Worm (Caenorhabditis elegans) whole organism, L4 larva: Measurements from ENCODE around the gene C37H5.5.

ENCODE experiments used
- D1046.2 ChIP-seq: fragments of 200-800 bp; sonication (Bioruptor generic); IDR thresholded peaks from 2 replicates; pipeline ENCODE4 v1.3.6; 2022; ENCODE audit warnings: missing genetic modification characterization, missing compliant biosample characterization
- F26F4.8 ChIP-seq: fragments of 200-800 bp; sonication (Bioruptor generic); conservative IDR thresholded peaks from 2 replicates; pipeline ENCODE4 v1.3.6; 2022; ENCODE audit warnings: missing genetic modification characterization, missing compliant biosample characterization
- F49E8.2 ChIP-seq: sonication (generic microtip); optimal IDR thresholded peaks from 2 replicates; lab custom pipeline; 2016; ENCODE audit warnings: missing compliant biosample characterization, mild to moderate bottlenecking, missing genetic modification characterization, borderline replicate concordance
- R02D3.7 ChIP-seq: fragments of 150-350 bp; sonication (generic microtip); optimal IDR thresholded peaks from 3 replicates; lab custom pipeline; 2014; ENCODE audit warnings: missing biosample characterization, missing genetic modification characterization
- Y105C5A.15 ChIP-seq: fragments of 200-800 bp; sonication (Bioruptor generic); IDR thresholded peaks from 2 replicates; pipeline ENCODE4 v1.3.6; 2022; ENCODE audit warnings: missing genetic modification characterization, missing compliant biosample characterization
- Y48G9A.11 ChIP-seq: fragments of 200-800 bp; sonication (Bioruptor generic); IDR thresholded peaks from 2 replicates; pipeline ENCODE4 v1.3.6; 2022; ENCODE audit warnings: missing genetic modification reagents, missing genetic modification characterization, missing compliant biosample characterization
- Y5F2A.4 ChIP-seq: fragments of 200-800 bp; sonication (Bioruptor generic); optimal IDR thresholded peaks from 2 replicates; lab custom pipeline; 2018; ENCODE audit warnings: mild to moderate bottlenecking, missing genetic modification characterization, missing compliant biosample characterization
- Y75B8A.6 ChIP-seq: fragments of 200-800 bp; sonication (Bioruptor generic); IDR thresholded peaks from 2 replicates; pipeline ENCODE4 v1.3.6; 2022; ENCODE audit warnings: missing genetic modification reagents, missing genetic modification characterization, missing compliant biosample characterization
- aha-1 ChIP-seq: fragments of 150-350 bp; peaks from one replicate; lab custom pipeline; 2014; ENCODE audit warnings: missing biosample characterization, missing genetic modification characterization
- ama-1 ChIP-seq: fragments of 150-350 bp; optimal IDR thresholded peaks from 2 replicates; lab custom pipeline; 2014; ENCODE audit warnings: inconsistent platforms, mixed read lengths
- attf-4 ChIP-seq: sonication (generic microtip); optimal IDR thresholded peaks from 3 replicates; lab custom pipeline; 2017; ENCODE audit warnings: missing biosample characterization, missing genetic modification characterization
- ceh-32 ChIP-seq: sonication (generic microtip); optimal IDR thresholded peaks from 2 replicates; lab custom pipeline; 2016; ENCODE audit warnings: mild to moderate bottlenecking, missing genetic modification characterization, missing compliant biosample characterization; ENCODE audit not compliant: poor library complexity
- cey-2 ChIP-seq: sonication (generic microtip); optimal IDR thresholded peaks from 3 replicates; lab custom pipeline; 2017; ENCODE audit warnings: missing genetic modification characterization, mild to moderate bottlenecking, missing compliant biosample characterization, antibody characterized with exemption, borderline replicate concordance; ENCODE audit not compliant: insufficient read depth
- daf-16 ChIP-seq, 3 experiments: sonication (generic microtip); optimal IDR thresholded peaks; 2 replicates each; lab custom pipeline; 2016 to 2017; ENCODE audit warnings: missing genetic modification characterization in 3 of 3, missing genetic modification reagents in 3 of 3, mild to moderate bottlenecking in 2 of 3, missing compliant biosample characterization in 2 of 3, missing biosample characterization in 1 of 3, moderate library complexity in 1 of 3
- daf-19 ChIP-seq: fragments of 200-800 bp; sonication (Bioruptor generic); conservative IDR thresholded peaks from 2 replicates; pipeline ENCODE4 v1.3.6; 2022; ENCODE audit warnings: missing genetic modification characterization, missing compliant biosample characterization
- duxl-1 ChIP-seq: sonication (generic microtip); optimal IDR thresholded peaks from 2 replicates; lab custom pipeline; 2016; ENCODE audit warnings: mild to moderate bottlenecking, missing genetic modification characterization, moderate library complexity, missing compliant biosample characterization; ENCODE audit not compliant: poor library complexity
- dve-1 ChIP-seq: sonication (generic microtip); optimal IDR thresholded peaks from 2 replicates; lab custom pipeline; 2017; ENCODE audit warnings: antibody characterized with exemption, mild to moderate bottlenecking, missing genetic modification characterization, missing compliant biosample characterization; ENCODE audit not compliant: insufficient read depth
- egl-43 ChIP-seq: fragments of 200-800 bp; sonication (Bioruptor generic); IDR thresholded peaks from 2 replicates; pipeline ENCODE4 v1.3.6; 2022; ENCODE audit warnings: missing genetic modification reagents, missing genetic modification characterization, missing compliant biosample characterization
- gei-8 ChIP-seq: fragments of 200-800 bp; sonication (Bioruptor generic); optimal IDR thresholded peaks from 2 replicates; lab custom pipeline; 2018; ENCODE audit warnings: mild to moderate bottlenecking, missing genetic modification characterization, missing compliant biosample characterization
- hif-1 ChIP-seq, 2 experiments: sonication (generic microtip); optimal IDR thresholded peaks; 2 replicates each; lab custom pipeline; 2016 to 2017; ENCODE audit warnings: missing compliant biosample characterization in 2 of 2, missing genetic modification characterization in 2 of 2, missing genetic modification reagents in 2 of 2, missing genotype in 2 of 2, mild to moderate bottlenecking in 1 of 2
- hmg-1.1 ChIP-seq: fragments of 200-800 bp; sonication (Bioruptor generic); IDR thresholded peaks from 2 replicates; pipeline ENCODE4 v1.3.6; 2022; ENCODE audit warnings: missing genetic modification reagents, missing genetic modification characterization, missing compliant biosample characterization
- lin-1 ChIP-seq: fragments of 200-800 bp; sonication (Bioruptor generic); IDR thresholded peaks from 2 replicates; pipeline ENCODE4 v1.3.6; 2022; ENCODE audit warnings: missing genetic modification reagents, missing genetic modification characterization, missing compliant biosample characterization
- lin-38 ChIP-seq: fragments of 200-800 bp; sonication (Bioruptor generic); IDR thresholded peaks from 2 replicates; pipeline ENCODE4 v1.3.6; 2022; ENCODE audit warnings: missing genetic modification reagents, missing genetic modification characterization, missing compliant biosample characterization
- lin-39 ChIP-seq: fragments of 150-350 bp; optimal IDR thresholded peaks from 2 replicates; lab custom pipeline; 2014; ENCODE audit warnings: missing biosample characterization, missing genetic modification reagents, missing genetic modification characterization
- lir-3 ChIP-seq: sonication (generic microtip); optimal IDR thresholded peaks from 2 replicates; lab custom pipeline; 2016; ENCODE audit warnings: mild to moderate bottlenecking, missing genetic modification characterization, missing compliant biosample characterization
- mdl-1 ChIP-seq, 2 experiments: fragments of 150-350 bp in 1 of 2; sonication (generic microtip) in 1 of 2; optimal IDR thresholded peaks; 2 replicates each; lab custom pipeline; 2014 to 2017; ENCODE audit warnings: missing biosample characterization in 2 of 2, missing genetic modification characterization in 2 of 2
- mes-2 ChIP-seq: sonication (generic microtip); optimal IDR thresholded peaks from 2 replicates; lab custom pipeline; 2016; ENCODE audit warnings: missing genotype, mild to moderate bottlenecking, missing genetic modification characterization, missing compliant biosample characterization; ENCODE audit not compliant: poor library complexity, severe bottlenecking
- mxl-2 ChIP-seq: fragments of 200-800 bp; sonication (Bioruptor generic); conservative IDR thresholded peaks from 2 replicates; pipeline ENCODE4 v1.3.6; 2022; ENCODE audit warnings: missing genetic modification reagents, missing genetic modification characterization, missing compliant biosample characterization
- nhr-10 ChIP-seq: fragments of 150-350 bp; optimal IDR thresholded peaks from 2 replicates; lab custom pipeline; 2014; ENCODE audit warnings: missing biosample characterization, missing genetic modification characterization
- nhr-102 ChIP-seq: sonication (generic microtip); optimal IDR thresholded peaks from 2 replicates; lab custom pipeline; 2016; ENCODE audit warnings: mild to moderate bottlenecking, missing genetic modification characterization, moderate library complexity, missing compliant biosample characterization
- nhr-25 ChIP-seq: sonication (generic microtip); optimal IDR thresholded peaks from 2 replicates; lab custom pipeline; 2017; ENCODE audit warnings: missing genetic modification characterization, mild to moderate bottlenecking, missing compliant biosample characterization, antibody characterized with exemption, moderate library complexity, borderline replicate concordance; ENCODE audit not compliant: insufficient read depth
- nhr-28 ChIP-seq: fragments of 150-350 bp; optimal IDR thresholded peaks from 2 replicates; lab custom pipeline; 2014; ENCODE audit warnings: missing biosample characterization, missing genetic modification characterization
- php-3 ChIP-seq: fragments of 200-800 bp; sonication (Bioruptor generic); IDR thresholded peaks from 2 replicates; pipeline ENCODE4 v1.3.6; 2022; ENCODE audit warnings: missing genetic modification reagents, missing genetic modification characterization, missing compliant biosample characterization
- sdz-12 ChIP-seq: fragments of 200-800 bp; sonication (Bioruptor generic); optimal IDR thresholded peaks from 2 replicates; lab custom pipeline; 2018; ENCODE audit warnings: mild to moderate bottlenecking, missing genetic modification characterization, missing compliant biosample characterization
- snpc-4 ChIP-seq: fragments of 150-350 bp; optimal IDR thresholded peaks from 2 replicates; lab custom pipeline; 2014; ENCODE audit warnings: missing biosample characterization, missing genetic modification characterization
- spr-3 ChIP-seq: fragments of 200-800 bp; sonication (Bioruptor generic); optimal IDR thresholded peaks from 2 replicates; lab custom pipeline; 2018; ENCODE audit warnings: mild to moderate bottlenecking, missing genetic modification characterization, missing compliant biosample characterization
- unc-62 ChIP-seq, 3 experiments: fragments of 150-350 bp in 1 of 3; sonication (generic microtip); optimal IDR thresholded peaks in 2 of 3; peaks in 1 of 3; 1 replicate in 1 of 3; 2 replicates in 2 of 3; lab custom pipeline; 2014 to 2017; ENCODE audit warnings: missing biosample characterization in 3 of 3, missing genetic modification characterization in 3 of 3, missing genetic modification reagents in 3 of 3, missing genotype in 1 of 3
- zag-1 ChIP-seq: fragments of 150-350 bp; optimal IDR thresholded peaks from 2 replicates; lab custom pipeline; 2014; ENCODE audit warnings: missing biosample characterization, missing genetic modification characterization
- zip-2 ChIP-seq: fragments of 150-350 bp; optimal IDR thresholded peaks from 2 replicates; lab custom pipeline; 2014; ENCODE audit warnings: missing biosample characterization, missing genetic modification characterization

C37H5.5 gene

DNA sequence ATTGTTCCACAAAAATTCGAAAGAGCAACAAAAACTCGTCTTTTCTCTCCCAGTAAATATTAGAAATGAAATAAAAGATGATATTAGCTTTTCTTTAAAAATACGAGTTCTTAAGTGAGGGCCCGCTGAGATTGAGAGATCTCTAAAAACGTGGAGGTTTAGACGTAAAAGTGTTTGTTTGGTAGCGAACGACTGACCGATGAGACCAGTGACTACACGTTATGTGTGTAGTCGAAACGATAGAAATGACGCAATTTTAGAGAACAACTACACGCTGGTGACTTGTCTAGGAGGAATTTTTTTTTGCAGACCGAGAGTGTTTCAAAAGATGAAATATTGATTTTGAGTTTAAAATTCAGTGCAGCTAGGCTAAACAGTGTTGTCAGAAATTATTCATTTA, 35.6 kb downstream of the C37H5.5 start, which contains the start of gene C37H5.13 (continued):
- TF ChIP-seq mes-2 (tag; lab: Kevin White, UChicago) (no peak), unc-62 (GFP tag; optimal IDR thresholded peaks at IDR 0.05 in 1 of 2; lab: Kevin White, UChicago) (no peak), unc-62 (tag; optimal IDR thresholded peaks at IDR 0.05; lab: Kevin White, UChicago) (no peak), lin-1 (GFP tag; lab: Robert Waterston, UW) (no peak), snpc-4 (tag; lab: Kevin White, UChicago) (no peak), attf-4 (no peak), D1046.2 (GFP tag; lab: Robert Waterston, UW) (no peak), hif-1 (tag; optimal IDR thresholded peaks at IDR 0.05; lab: Kevin White, UChicago) (peak in 1 of 2 experiments; percentile 2), ama-1 (lab: Kevin White, UChicago) (no peak), nhr-102 (tag; lab: Kevin White, UChicago) (no peak), hmg-1.1 (GFP tag; lab: Robert Waterston, UW) (no peak), spr-3 (no peak), ceh-32 (no peak), zag-1 (tag; lab: Kevin White, UChicago) (no peak), gei-8 (no peak), lin-39 (tag; lab: Kevin White, UChicago) (no peak), sdz-12 (no peak), egl-43 (no peak), daf-19 (GFP tag; lab: Robert Waterston, UW) (no peak), mxl-2 (GFP tag; lab: Robert Waterston, UW) (no peak), Y48G9A.11 (GFP tag; lab: Robert Waterston, UW) (no peak), zip-2 (tag; lab: Kevin White, UChicago) (no peak), F26F4.8 (GFP tag; lab: Robert Waterston, UW) (no peak), nhr-28 (peak; percentile 98), daf-16 (GFP tag; optimal IDR thresholded peaks at IDR 0.05; lab: Kevin White, UChicago) (no peak), daf-16 (tag; optimal IDR thresholded peaks at IDR 0.05; lab: Kevin White, UChicago) (peak; percentile 42), lir-3 (no peak), mdl-1 (tag; optimal IDR thresholded peaks at IDR 0.05; lab: Kevin White, UChicago) (peak in 1 of 2 experiments; percentile 27), Y105C5A.15 (GFP tag; lab: Robert Waterston, UW) (no peak), Y75B8A.6 (no peak), dve-1 (tag; lab: Kevin White, UChicago) (peak; percentile 45), nhr-10 (tag; lab: Kevin White, UChicago) (no peak), php-3 (no peak), duxl-1 (no peak), lin-38 (GFP tag; lab: Robert Waterston, UW) (no peak), F49E8.2 (tag; lab: Kevin White, UChicago) (no peak), R02D3.7 (tag; lab: Kevin White, UChicago) (no peak), aha-1 (no peak), Y5F2A.4 (GFP tag; lab: Kevin White, UChicago) (no peak)

DNA sequence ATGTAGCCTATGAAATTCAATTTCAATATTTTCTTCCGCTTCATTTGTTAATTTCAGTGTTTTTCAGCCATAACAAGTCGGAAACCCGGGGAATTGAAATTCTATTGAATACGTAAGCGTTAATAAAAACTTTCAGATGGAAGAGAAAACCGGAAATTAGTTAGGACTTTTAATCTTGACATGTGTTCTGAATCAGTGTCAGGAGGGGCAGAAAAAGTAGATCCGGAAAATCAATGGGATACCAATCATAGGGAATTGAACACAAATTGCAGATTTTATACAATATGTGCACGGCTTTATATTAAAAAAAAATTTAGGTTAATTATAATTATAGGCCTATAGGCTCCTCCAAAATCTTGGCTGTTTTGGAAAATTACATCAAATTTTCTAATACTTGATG, 37.2 kb downstream of the C37H5.5 start:
- no peak for TF ChIP-seq spr-3
- no peak for TF ChIP-seq nhr-25 (tag; lab: Kevin White, UChicago)
- no peak for TF ChIP-seq nhr-10 (tag; lab: Kevin White, UChicago)
- no peak for TF ChIP-seq cey-2 (tag; lab: Kevin White, UChicago)
